Worm (Caenorhabditis elegans) whole organism, early embryonic: Measurements from ENCODE around the gene ipla-3.

Experiments
- B0310.2 ChIP-seq: sonication (generic microtip); optimal IDR thresholded peaks from 2 replicates; lab custom pipeline; 2016; ENCODE audit warnings: mild to moderate bottlenecking, missing genetic modification characterization, missing compliant biosample characterization
- ama-1 ChIP-seq: fragments of 150-350 bp; optimal IDR thresholded peaks from 2 replicates; lab custom pipeline; 2014
- ceh-13 ChIP-seq: fragments of 200-800 bp; sonication (Bioruptor generic); optimal IDR thresholded peaks from 2 replicates; lab custom pipeline; 2018; ENCODE audit warnings: mild to moderate bottlenecking, missing genetic modification characterization, missing compliant biosample characterization
- ceh-36 ChIP-seq: sonication (generic microtip); optimal IDR thresholded peaks from 2 replicates; lab custom pipeline; 2016; ENCODE audit warnings: missing genetic modification characterization, inconsistent platforms, missing compliant biosample characterization

- TF ChIP-seq B0310.2 (tag; lab: Kevin White, UChicago), result no peak
- TF ChIP-seq ceh-36, result no peak
- TF ChIP-seq ama-1, result no peak
- no peak for TF ChIP-seq ceh-13 (GFP tag; lab: Kevin White, UChicago)
Observed at ce11 chrV:20728763-20729350, at the start of gene ipla-3.
